Worm (Caenorhabditis elegans) whole organism, young adult: Measurements from ENCODE around the gene Y41C4A.7.

ENCODE experiments used
- aptf-3 ChIP-seq: fragments of 200-800 bp; sonication (Bioruptor generic); IDR thresholded peaks from 2 replicates; pipeline ENCODE4 v1.3.6; 2022; ENCODE audit warnings: missing genetic modification characterization, missing compliant biosample characterization
- hrde-1 ChIP-seq: sonication (generic microtip); optimal IDR thresholded peaks from 2 replicates; lab custom pipeline; 2016; ENCODE audit warnings: missing genetic modification characterization, mild to moderate bottlenecking, missing compliant biosample characterization, moderate library complexity, missing genotype, missing genetic modification reagents, borderline replicate concordance
- lsy-27 ChIP-seq: sonication (generic microtip); optimal IDR thresholded peaks from 2 replicates; lab custom pipeline; 2017; ENCODE audit warnings: missing genetic modification characterization, mild to moderate bottlenecking, missing compliant biosample characterization, antibody characterized with exemption, missing genotype, borderline replicate concordance; ENCODE audit not compliant: insufficient read depth
- nhr-90 ChIP-seq: sonication (generic microtip); optimal IDR thresholded peaks from 2 replicates; lab custom pipeline; 2016; ENCODE audit warnings: missing genotype, mild to moderate bottlenecking, missing genetic modification characterization, missing compliant biosample characterization
- snpc-4 ChIP-seq, 5 experiments: fragments of 150-350 bp in 1 of 5; sonication (generic microtip) in 4 of 5; optimal IDR thresholded peaks; 2 replicates each; lab custom pipeline; 2014 to 2018; ENCODE audit warnings: missing genetic modification characterization in 5 of 5, missing biosample characterization in 3 of 5, antibody characterized with exemption in 2 of 5, mild to moderate bottlenecking in 2 of 5, missing compliant biosample characterization in 2 of 5, missing genotype in 2 of 5, moderate library complexity in 2 of 5, missing genetic modification reagents in 1 of 5
- unc-62 ChIP-seq: fragments of 150-350 bp; optimal IDR thresholded peaks from 2 replicates; lab custom pipeline; 2014; ENCODE audit warnings: missing biosample characterization, missing genetic modification reagents, missing genetic modification characterization
- ztf-28 ChIP-seq: fragments of 200-800 bp; sonication (Bioruptor generic); IDR thresholded peaks from 2 replicates; pipeline ENCODE4 v1.3.6; 2022; ENCODE audit warnings: missing genetic modification reagents, missing genetic modification characterization, missing compliant biosample characterization

- TF ChIP-seq hrde-1 (tag; lab: Kevin White, UChicago) (no peak), unc-62 (GFP tag; lab: Kevin White, UChicago) (no peak), nhr-90 (tag; lab: Kevin White, UChicago) (no peak), snpc-4 (GFP tag; optimal IDR thresholded peaks at IDR 0.05; lab: Kevin White, UChicago) (no peak), snpc-4 (tag; optimal IDR thresholded peaks at IDR 0.05; lab: Kevin White, UChicago) (no peak), aptf-3 (GFP tag; lab: Robert Waterston, UW) (no peak), lsy-27 (tag; lab: Kevin White, UChicago) (no peak), ztf-28 (GFP tag; lab: Robert Waterston, UW) (no peak)
These were observed 6.3 kb upstream of the Y41C4A.7 start for ce11 chrIII:11692380-11692779.
